Fruit fly (Drosophila melanogaster) whole organism, embryonic: ENCODE data around the gene CG7530.

ENCODE experiments used
- Atf3 ChIP-seq: fragments of 200-800 bp; sonication (Bioruptor generic); optimal IDR thresholded peaks from 3 replicates; lab custom pipeline; 2016; ENCODE audit warnings: missing biosample characterization, missing genetic modification characterization
- B-H2 ChIP-seq: fragments of 200-800 bp; sonication (Bioruptor generic); optimal IDR thresholded peaks from 2 replicates; lab custom pipeline; 2018; ENCODE audit warnings: missing biosample characterization, mild to moderate bottlenecking, missing genetic modification characterization
- CG10431 ChIP-seq: fragments of 200-800 bp; sonication (Bioruptor generic); optimal IDR thresholded peaks from 3 replicates; lab custom pipeline; 2018; ENCODE audit warnings: missing biosample characterization, mild to moderate bottlenecking, missing genetic modification characterization
- CG11723 ChIP-seq: fragments of 200-800 bp; sonication (Bioruptor generic); optimal IDR thresholded peaks from 2 replicates; lab custom pipeline; 2017; ENCODE audit warnings: missing biosample characterization, mild to moderate bottlenecking, missing genetic modification characterization
- CG14441 ChIP-seq: fragments of 200-800 bp; sonication (Bioruptor generic); IDR thresholded peaks from 2 replicates; pipeline ENCODE4 v1.3.6; 2022; ENCODE audit warnings: missing biosample characterization, missing genetic modification characterization
- CG15269 ChIP-seq: fragments of 200-800 bp; sonication (Bioruptor generic); optimal IDR thresholded peaks from 2 replicates; lab custom pipeline; 2018; ENCODE audit warnings: missing biosample characterization, mild to moderate bottlenecking, missing genetic modification characterization, moderate library complexity
- CG3065 ChIP-seq: fragments of 200-800 bp; sonication (Bioruptor generic); optimal IDR thresholded peaks from 2 replicates; lab custom pipeline; 2016; ENCODE audit warnings: missing biosample characterization, missing genetic modification characterization
- CG3163 ChIP-seq: fragments of 200-800 bp; sonication (Bioruptor generic); optimal IDR thresholded peaks from 3 replicates; lab custom pipeline; 2016; ENCODE audit warnings: missing biosample characterization, missing genetic modification characterization
- CG32532 ChIP-seq: fragments of 200-800 bp; sonication (Bioruptor generic); IDR thresholded peaks from 2 replicates; pipeline ENCODE4 v1.3.6; 2022; ENCODE audit warnings: missing biosample characterization, missing genetic modification characterization
- CG34224 ChIP-seq: fragments of 200-800 bp; sonication (Bioruptor generic); IDR thresholded peaks from 3 replicates; pipeline ENCODE4 v1.3.6; 2022; ENCODE audit warnings: missing biosample characterization, missing genetic modification characterization; ENCODE audit not compliant: partially characterized antibody
- CG34376 ChIP-seq: fragments of 200-800 bp; sonication (Bioruptor generic); optimal IDR thresholded peaks from 2 replicates; lab custom pipeline; 2018; ENCODE audit warnings: missing biosample characterization, mild to moderate bottlenecking, missing genetic modification characterization
- CG4360 ChIP-seq: fragments of 200-800 bp; sonication (Bioruptor generic); IDR thresholded peaks from 2 replicates; pipeline ENCODE4 v1.3.6; 2022; ENCODE audit warnings: missing biosample characterization, missing genetic modification characterization
- CG4854 ChIP-seq: fragments of 200-800 bp; sonication (Bioruptor generic); optimal IDR thresholded peaks from 2 replicates; lab custom pipeline; 2016; ENCODE audit warnings: missing biosample characterization, missing genetic modification characterization, inconsistent platforms
- CG5180 ChIP-seq: fragments of 200-800 bp; sonication (Bioruptor generic); optimal IDR thresholded peaks from 3 replicates; lab custom pipeline; 2017; ENCODE audit warnings: missing biosample characterization, missing genetic modification characterization, mild to moderate bottlenecking, moderate library complexity, missing genetic modification reagents
- CG7357 ChIP-seq: fragments of 200-800 bp; sonication (Bioruptor generic); IDR thresholded peaks from 3 replicates; pipeline ENCODE4 v1.3.6; 2022; ENCODE audit warnings: missing biosample characterization, missing genetic modification characterization
- CG7839 ChIP-seq: fragments of 200-800 bp; sonication (Bioruptor generic); optimal IDR thresholded peaks from 3 replicates; lab custom pipeline; 2018; ENCODE audit warnings: missing biosample characterization, mild to moderate bottlenecking, missing genetic modification characterization, moderate library complexity
- CG8290 ChIP-seq, 3 experiments: fragments of 200-800 bp; sonication (Bioruptor generic); optimal IDR thresholded peaks; 2 replicates each; lab custom pipeline; 2016 to 2019; ENCODE audit warnings: missing biosample characterization in 3 of 3, missing genetic modification characterization in 3 of 3, mild to moderate bottlenecking in 2 of 3, moderate library complexity in 1 of 3
- CG9817 ChIP-seq: fragments of 200-800 bp; sonication (Bioruptor generic); optimal IDR thresholded peaks from 2 replicates; lab custom pipeline; 2018; ENCODE audit warnings: missing biosample characterization, mild to moderate bottlenecking, missing genetic modification characterization, moderate library complexity
- Dll ChIP-seq: fragments of 200-800 bp; sonication (Bioruptor generic); IDR thresholded peaks from 4 replicates; pipeline ENCODE4 v1.3.6; 2022; ENCODE audit warnings: missing biosample characterization, missing genetic modification characterization; ENCODE audit not compliant: partially characterized antibody
- H2.0 ChIP-seq: fragments of 200-800 bp; sonication (Bioruptor generic); IDR thresholded peaks from 2 replicates; pipeline ENCODE4 v1.3.6; 2022; ENCODE audit warnings: missing biosample characterization, missing genetic modification characterization
- Hand ChIP-seq: fragments of 200-800 bp; sonication (Bioruptor generic); optimal IDR thresholded peaks from 2 replicates; lab custom pipeline; 2017; ENCODE audit warnings: mild to moderate bottlenecking, missing biosample characterization, missing genetic modification reagents, missing genetic modification characterization
- Hr39 ChIP-seq: fragments of >200 bp; optimal IDR thresholded peaks from 2 replicates; lab custom pipeline; 2017
- Lhr ChIP-seq: fragments of 200-800 bp; sonication (Bioruptor generic); optimal IDR thresholded peaks from 3 replicates; lab custom pipeline; 2017; ENCODE audit warnings: mild to moderate bottlenecking, missing biosample characterization, missing genetic modification reagents, missing genetic modification characterization
- Mes4 ChIP-seq: fragments of 200-800 bp; sonication (Bioruptor generic); optimal IDR thresholded peaks from 2 replicates; lab custom pipeline; 2016; ENCODE audit warnings: missing biosample characterization, missing genetic modification characterization
- Opbp ChIP-seq: fragments of 200-800 bp; sonication (Bioruptor generic); IDR thresholded peaks from 3 replicates; pipeline ENCODE4 v1.3.6; 2022; ENCODE audit warnings: missing biosample characterization, missing genetic modification characterization; ENCODE audit not compliant: partially characterized antibody
- Optix ChIP-seq: fragments of 200-800 bp; sonication (Bioruptor generic); IDR thresholded peaks from 3 replicates; pipeline ENCODE4 v1.3.6; 2022; ENCODE audit warnings: missing biosample characterization, missing genetic modification characterization
- Sox100B ChIP-seq: fragments of 200-800 bp; sonication (Bioruptor generic); optimal IDR thresholded peaks from 3 replicates; lab custom pipeline; 2018; ENCODE audit warnings: missing biosample characterization, mild to moderate bottlenecking, missing genetic modification characterization
- Sox102F ChIP-seq: fragments of 200-800 bp; sonication (Bioruptor generic); optimal IDR thresholded peaks from 2 replicates; lab custom pipeline; 2018; ENCODE audit warnings: missing biosample characterization, mild to moderate bottlenecking, missing genetic modification characterization, moderate library complexity
- Trl ChIP-seq, 3 experiments: fragments of >200 bp in 2 of 3; fragments of 200-800 bp in 1 of 3; sonication (Bioruptor generic) in 1 of 3; optimal IDR thresholded peaks; 2 replicates in 1 of 3; 3 replicates in 2 of 3; lab custom pipeline; 2016 to 2017; ENCODE audit warnings: missing biosample characterization in 1 of 3, missing genetic modification characterization in 1 of 3
- ab ChIP-seq: fragments of 200-800 bp; sonication (Bioruptor generic); optimal IDR thresholded peaks from 2 replicates; lab custom pipeline; 2016; ENCODE audit warnings: missing biosample characterization, missing genetic modification characterization
- abd-A ChIP-seq: fragments of 200-800 bp; sonication (Bioruptor generic); optimal IDR thresholded peaks from 3 replicates; lab custom pipeline; 2019; ENCODE audit warnings: missing biosample characterization, mild to moderate bottlenecking, missing genetic modification characterization, moderate library complexity
- ac ChIP-seq: fragments of 200-800 bp; sonication (Bioruptor generic); optimal IDR thresholded peaks from 3 replicates; lab custom pipeline; 2017; ENCODE audit warnings: missing biosample characterization, mild to moderate bottlenecking, missing genetic modification characterization
- al ChIP-seq: fragments of 200-800 bp; sonication (Bioruptor generic); IDR thresholded peaks from 2 replicates; pipeline ENCODE4 v1.3.6; 2022; ENCODE audit warnings: missing biosample characterization, missing genetic modification characterization
- bowl ChIP-seq: fragments of 200-800 bp; sonication (Bioruptor generic); IDR thresholded peaks from 2 replicates; pipeline ENCODE4 v1.3.6; 2022; ENCODE audit warnings: missing biosample characterization, missing genetic modification characterization
- crol ChIP-seq: fragments of 200-800 bp; sonication (Bioruptor generic); IDR thresholded peaks from 2 replicates; pipeline ENCODE4 v1.3.6; 2022; ENCODE audit warnings: missing biosample characterization, missing genetic modification characterization
- cwo ChIP-seq: fragments of 200-800 bp; sonication (Bioruptor generic); optimal IDR thresholded peaks from 3 replicates; lab custom pipeline; 2017; ENCODE audit warnings: missing biosample characterization, missing genetic modification characterization, mild to moderate bottlenecking, moderate library complexity, missing genetic modification reagents
- dmrt99B ChIP-seq: fragments of 200-800 bp; sonication (Bioruptor generic); optimal IDR thresholded peaks from 2 replicates; lab custom pipeline; 2018; ENCODE audit warnings: missing biosample characterization, mild to moderate bottlenecking, missing genetic modification characterization, moderate library complexity
- emc ChIP-seq: fragments of 200-800 bp; sonication (Bioruptor generic); optimal IDR thresholded peaks from 2 replicates; lab custom pipeline; 2016; ENCODE audit warnings: missing biosample characterization, missing genetic modification characterization
- fd3F ChIP-seq: fragments of 200-800 bp; sonication (Bioruptor generic); optimal IDR thresholded peaks from 2 replicates; lab custom pipeline; 2018; ENCODE audit warnings: missing biosample characterization, mild to moderate bottlenecking, missing genetic modification characterization, moderate library complexity
- gt ChIP-seq: fragments of 200-800 bp; sonication (Bioruptor generic); IDR thresholded peaks from 2 replicates; pipeline ENCODE4 v1.3.6; 2022; ENCODE audit warnings: missing biosample characterization, missing genetic modification characterization
- jigr1 ChIP-seq: fragments of 200-800 bp; sonication (Bioruptor generic); IDR thresholded peaks from 3 replicates; pipeline ENCODE4 v1.3.6; 2022; ENCODE audit warnings: missing biosample characterization, missing genetic modification characterization
- lab ChIP-seq: fragments of 200-800 bp; sonication (Bioruptor generic); optimal IDR thresholded peaks from 3 replicates; lab custom pipeline; 2017; ENCODE audit warnings: missing biosample characterization, missing genetic modification characterization, mild to moderate bottlenecking, moderate library complexity, missing genetic modification reagents
- odd ChIP-seq: fragments of 200-800 bp; sonication (Bioruptor generic); optimal IDR thresholded peaks from 2 replicates; lab custom pipeline; 2017; ENCODE audit warnings: missing biosample characterization, mild to moderate bottlenecking, missing genetic modification characterization
- pnt ChIP-seq: fragments of 200-800 bp; sonication (Bioruptor generic); optimal IDR thresholded peaks from 3 replicates; lab custom pipeline; 2016; ENCODE audit warnings: missing biosample characterization, missing genetic modification characterization
- rib ChIP-seq: fragments of 200-800 bp; sonication (Bioruptor generic); IDR thresholded peaks from 2 replicates; pipeline ENCODE4 v1.3.6; 2022; ENCODE audit warnings: missing biosample characterization, missing genetic modification characterization
- ro ChIP-seq: fragments of 200-800 bp; sonication (Bioruptor generic); IDR thresholded peaks from 2 replicates; pipeline ENCODE4 v1.3.6; 2022; ENCODE audit warnings: missing biosample characterization, missing genetic modification characterization
- salm ChIP-seq: fragments of 200-800 bp; sonication (Bioruptor generic); optimal IDR thresholded peaks from 2 replicates; lab custom pipeline; 2018; ENCODE audit warnings: missing biosample characterization, mild to moderate bottlenecking, missing genetic modification characterization
- sna ChIP-seq: fragments of 200-800 bp; sonication (Bioruptor generic); IDR thresholded peaks from 2 replicates; pipeline ENCODE4 v1.3.6; 2022; ENCODE audit warnings: missing biosample characterization, missing genetic modification characterization; ENCODE audit not compliant: partially characterized antibody
- trem ChIP-seq: fragments of 200-800 bp; optimal IDR thresholded peaks from 3 replicates; lab custom pipeline; 2019; ENCODE audit warnings: missing biosample characterization, mild to moderate bottlenecking, missing genetic modification characterization, moderate library complexity
- trh ChIP-seq: fragments of 200-800 bp; sonication (Bioruptor generic); optimal IDR thresholded peaks from 2 replicates; lab custom pipeline; 2016; ENCODE audit warnings: missing biosample characterization, missing genetic modification characterization
- wdn ChIP-seq: fragments of 200-800 bp; sonication (Bioruptor generic); IDR thresholded peaks from 2 replicates; pipeline ENCODE4 v1.3.6; 2022; ENCODE audit warnings: missing biosample characterization, missing genetic modification characterization

Gene CG7530

dm6 chr3R:14730595-14730994, 714 bp downstream of the CG7530 start:
- no peak for TF ChIP-seq emc (GFP tag; lab: Kevin White, UChicago)
- TF ChIP-seq gt (GFP tag; lab: Robert Waterston, UW), result no peak
- no peak for TF ChIP-seq Atf3
- TF ChIP-seq B-H2, result no peak
- no peak for TF ChIP-seq al (GFP tag; lab: Robert Waterston, UW)
- no peak for TF ChIP-seq odd
- no peak for TF ChIP-seq Hr39 (lab: Kevin White, UChicago)
- TF ChIP-seq CG9817 (tag; lab: Kevin White, UChicago), result no peak
- TF ChIP-seq Mes4 (GFP tag; lab: Kevin White, UChicago), result no peak
- TF ChIP-seq CG4360 (GFP tag; lab: Robert Waterston, UW), result no peak
- no peak for TF ChIP-seq dmrt99B (tag; lab: Kevin White, UChicago)
- no peak for TF ChIP-seq jigr1 (GFP tag; lab: Robert Waterston, UW)
- TF ChIP-seq CG5180, result peak; percentile 54
- TF ChIP-seq CG7839 (tag; lab: Kevin White, UChicago), result no peak
- TF ChIP-seq Optix (GFP tag; lab: Robert Waterston, UW), result no peak
- TF ChIP-seq CG7357, result no peak
- no peak for TF ChIP-seq wdn (GFP tag; lab: Robert Waterston, UW)
- no peak for TF ChIP-seq lab (GFP tag; lab: Kevin White, UChicago)
- TF ChIP-seq crol (GFP tag; lab: Robert Waterston, UW), result peak; percentile 55
- TF ChIP-seq Hand (GFP tag; lab: Kevin White, UChicago), result no peak
- TF ChIP-seq Sox102F (GFP tag; lab: Kevin White, UChicago), result no peak
- TF ChIP-seq Opbp (GFP tag; lab: Robert Waterston, UW), result no peak
- TF ChIP-seq H2.0 (GFP tag; lab: Robert Waterston, UW), result no peak
- peak; percentile 46; the same call in 1 of the 2 replicates for TF ChIP-seq CG32532 (GFP tag; lab: Robert Waterston, UW)
- TF ChIP-seq pnt, result no peak
- no peak for TF ChIP-seq CG4854
- no peak for TF ChIP-seq CG11723
- TF ChIP-seq CG34224 (GFP tag; lab: Robert Waterston, UW), result peak; percentile 13; the same call in 1 of the 3 replicates
- no peak for TF ChIP-seq cwo
- TF ChIP-seq sna (GFP tag; lab: Robert Waterston, UW), result no peak
- no peak for TF ChIP-seq CG34376 (GFP tag; lab: Kevin White, UChicago)
- TF ChIP-seq salm (tag; lab: Kevin White, UChicago), result no peak
- TF ChIP-seq abd-A (tag; lab: Kevin White, UChicago), result no peak
- no peak for TF ChIP-seq bowl (GFP tag; lab: Robert Waterston, UW)
- TF ChIP-seq Sox100B, result no peak
- no peak for TF ChIP-seq ac (GFP tag; lab: Kevin White, UChicago)
- no peak for TF ChIP-seq trh (GFP tag; lab: Kevin White, UChicago)
- TF ChIP-seq Dll (GFP tag; lab: Robert Waterston, UW), result no peak
- no peak for TF ChIP-seq CG3065 (GFP tag; lab: Kevin White, UChicago)
- peak; percentile 85 for TF ChIP-seq rib (GFP tag; lab: Robert Waterston, UW)
- no peak for TF ChIP-seq fd3F (GFP tag; lab: Kevin White, UChicago)
- TF ChIP-seq CG8290 (GFP tag; optimal IDR thresholded peaks at IDR 0.05; lab: Kevin White, UChicago), result no peak
- TF ChIP-seq CG8290 (tag; optimal IDR thresholded peaks at IDR 0.05; lab: Kevin White, UChicago), result peak in 1 of 2 experiments; percentile 8
- no peak for TF ChIP-seq CG15269 (tag; lab: Kevin White, UChicago)
- TF ChIP-seq CG3163 (GFP tag; lab: Kevin White, UChicago), result no peak
- no peak for TF ChIP-seq trem (tag; lab: Kevin White, UChicago)
- no peak for TF ChIP-seq ro (GFP tag; lab: Robert Waterston, UW)
- TF ChIP-seq Lhr, result no peak
- peak in 1 of 2 experiments; percentile 46 for TF ChIP-seq Trl (optimal IDR thresholded peaks at IDR 0.05; lab: Kevin White, UChicago)
- TF ChIP-seq Trl (GFP tag; optimal IDR thresholded peaks at IDR 0.05; lab: Kevin White, UChicago), result no peak
- TF ChIP-seq ab, result no peak
- TF ChIP-seq CG10431 (GFP tag; lab: Kevin White, UChicago), result no peak
- TF ChIP-seq CG14441 (GFP tag; lab: Robert Waterston, UW), result no peak
